Worm (Caenorhabditis elegans) whole organism, midembryonic: Measurements from ENCODE around the gene lpin-1.

Source experiments
- T22C8.4 ChIP-seq: fragments of 200-800 bp; sonication (Bioruptor generic); IDR thresholded peaks from 2 replicates; pipeline ENCODE4 v1.3.6; 2022; ENCODE audit warnings: missing genetic modification characterization, missing compliant biosample characterization
- cog-1 ChIP-seq: sonication (generic microtip); optimal IDR thresholded peaks from 2 replicates; lab custom pipeline; 2016; ENCODE audit warnings: missing genetic modification characterization, missing compliant biosample characterization
- flt-1 ChIP-seq: fragments of 200-800 bp; sonication (Bioruptor generic); IDR thresholded peaks from 2 replicates; pipeline ENCODE4 v1.3.6; 2022; ENCODE audit warnings: missing genetic modification characterization, missing compliant biosample characterization
- klf-2 ChIP-seq: fragments of 200-800 bp; sonication (Bioruptor generic); conservative IDR thresholded peaks from 2 replicates; pipeline ENCODE4 v1.3.6; 2022; ENCODE audit warnings: missing genetic modification reagents, missing genetic modification characterization, missing compliant biosample characterization
- med-1 ChIP-seq: sonication (generic microtip); optimal IDR thresholded peaks from 2 replicates; lab custom pipeline; 2017; ENCODE audit warnings: missing genetic modification characterization, mild to moderate bottlenecking, missing compliant biosample characterization, antibody characterized with exemption, missing genetic modification reagents; ENCODE audit not compliant: insufficient read depth
- ref-1 ChIP-seq: fragments of 200-800 bp; sonication (Bioruptor generic); conservative IDR thresholded peaks from 2 replicates; pipeline ENCODE4 v1.3.6; 2022; ENCODE audit warnings: missing genetic modification reagents, missing genetic modification characterization, missing compliant biosample characterization
- tab-1 ChIP-seq: fragments of 200-800 bp; sonication (Bioruptor generic); IDR thresholded peaks from 2 replicates; pipeline ENCODE4 v1.3.6; 2022; ENCODE audit warnings: missing genetic modification characterization, missing compliant biosample characterization
- ztf-29 ChIP-seq: fragments of 200-800 bp; sonication (Bioruptor generic); IDR thresholded peaks from 2 replicates; pipeline ENCODE4 v1.3.6; 2022; ENCODE audit warnings: missing genetic modification reagents, missing genetic modification characterization, missing compliant biosample characterization

- TF ChIP-seq ref-1 (GFP tag; lab: Robert Waterston, UW) (no peak), tab-1 (no peak), med-1 (GFP tag; lab: Kevin White, UChicago) (no peak), ztf-29 (no peak), klf-2 (GFP tag; lab: Robert Waterston, UW) (no peak), cog-1 (tag; lab: Kevin White, UChicago) (no peak), T22C8.4 (GFP tag; lab: Robert Waterston, UW) (no peak), flt-1 (GFP tag; lab: Robert Waterston, UW) (no peak)
Observed at ce11 chrV:13657841-13658338, 4.0 kb upstream of the lpin-1 start.
